Worm (Caenorhabditis elegans): ENCODE data around the gene F47G3.4.

DNA sequence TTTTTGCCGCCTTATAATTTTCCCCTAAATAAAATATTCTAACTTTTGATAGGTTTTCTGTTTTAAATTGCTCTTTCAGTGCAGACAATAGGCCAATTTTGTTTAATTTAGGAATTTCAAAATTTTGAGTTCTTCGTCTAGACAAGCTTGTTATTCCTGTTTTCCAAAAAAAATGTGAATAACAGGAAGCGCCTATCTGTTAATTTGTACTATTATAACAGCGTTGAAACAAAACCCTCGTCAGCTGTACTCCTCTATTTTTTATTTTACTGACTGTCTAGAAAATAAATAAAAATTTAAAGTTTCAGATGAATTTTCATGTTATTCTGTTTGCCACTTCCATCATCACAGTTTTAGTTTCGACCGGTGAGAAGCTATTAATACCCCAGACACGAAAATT is at the start of gene F47G3.4:
- TF ChIP-seq med-1 (GFP tag; optimal IDR thresholded peaks at IDR 0.05; ENCODE audit: insufficient read depth) (no peak), ztf-29 (GFP tag; IDR thresholded peaks at IDR 0.05) (no peak), flt-1 (GFP tag; IDR thresholded peaks at IDR 0.05) (no peak), cog-1 (tag; optimal IDR thresholded peaks at IDR 0.05) (no peak)

Measured in whole organism, midembryonic.